Fruit fly (Drosophila melanogaster) whole organism, embryonic: ENCODE data around the gene CG15543.

ENCODE experiments used
- BtbVII ChIP-seq: fragments of 200-800 bp; sonication (Bioruptor generic); optimal IDR thresholded peaks from 3 replicates; lab custom pipeline; 2017; ENCODE audit warnings: missing biosample characterization, mild to moderate bottlenecking, missing genetic modification characterization
- C15 ChIP-seq: fragments of 200-800 bp; sonication (Bioruptor generic); IDR thresholded peaks from 3 replicates; pipeline ENCODE4 v1.3.6; 2022; ENCODE audit warnings: missing biosample characterization, missing genetic modification characterization
- CG10267 ChIP-seq: fragments of 200-800 bp; sonication (Bioruptor generic); optimal IDR thresholded peaks from 2 replicates; lab custom pipeline; 2018; ENCODE audit warnings: missing biosample characterization, mild to moderate bottlenecking, missing genetic modification characterization, moderate library complexity
- CG10366 ChIP-seq: fragments of 200-800 bp; sonication (Bioruptor generic); IDR thresholded peaks from 2 replicates; pipeline ENCODE4 v1.3.6; 2022; ENCODE audit warnings: missing biosample characterization, missing genetic modification characterization
- CG11504 ChIP-seq: fragments of 200-800 bp; sonication (Bioruptor generic); optimal IDR thresholded peaks from 3 replicates; lab custom pipeline; 2019; ENCODE audit warnings: missing biosample characterization, mild to moderate bottlenecking, missing genetic modification characterization, moderate library complexity
- CG14965 ChIP-seq: fragments of 200-800 bp; sonication (Bioruptor generic); optimal IDR thresholded peaks from 2 replicates; lab custom pipeline; 2016; ENCODE audit warnings: missing biosample characterization, missing genetic modification characterization, borderline replicate concordance
- CG1529 ChIP-seq: fragments of 200-800 bp; sonication (Bioruptor generic); optimal IDR thresholded peaks from 3 replicates; lab custom pipeline; 2018; ENCODE audit warnings: missing biosample characterization, missing genetic modification characterization
- CG17186 ChIP-seq: fragments of 200-800 bp; sonication (Bioruptor generic); optimal IDR thresholded peaks from 3 replicates; lab custom pipeline; 2017; ENCODE audit warnings: missing biosample characterization, missing genetic modification reagents, missing genetic modification characterization
- CG17361 ChIP-seq: fragments of 200-800 bp; sonication (Bioruptor generic); IDR thresholded peaks from 3 replicates; pipeline ENCODE4 v1.3.6; 2022; ENCODE audit warnings: missing biosample characterization, missing genetic modification characterization
- CG17385 ChIP-seq: fragments of 200-800 bp; sonication (Bioruptor generic); optimal IDR thresholded peaks from 3 replicates; lab custom pipeline; 2018; ENCODE audit warnings: missing biosample characterization, mild to moderate bottlenecking, missing genetic modification characterization
- CG18619 ChIP-seq: fragments of 200-800 bp; sonication (Bioruptor generic); optimal IDR thresholded peaks from 3 replicates; lab custom pipeline; 2017; ENCODE audit warnings: missing biosample characterization, mild to moderate bottlenecking, missing genetic modification characterization
- CG31365 ChIP-seq: fragments of 200-800 bp; sonication (Bioruptor generic); optimal IDR thresholded peaks from 2 replicates; lab custom pipeline; 2018; ENCODE audit warnings: missing biosample characterization, mild to moderate bottlenecking, missing genetic modification characterization
- CG3407 ChIP-seq: fragments of 200-800 bp; sonication (Bioruptor generic); optimal IDR thresholded peaks from 2 replicates; lab custom pipeline; 2018; ENCODE audit warnings: missing biosample characterization, mild to moderate bottlenecking, missing genetic modification characterization
- CG4282 ChIP-seq: fragments of 200-800 bp; sonication (Bioruptor generic); optimal IDR thresholded peaks from 2 replicates; lab custom pipeline; 2016; ENCODE audit warnings: missing biosample characterization, missing genetic modification characterization
- CG4424 ChIP-seq: fragments of 200-800 bp; sonication (Bioruptor generic); optimal IDR thresholded peaks from 3 replicates; lab custom pipeline; 2016; ENCODE audit warnings: missing biosample characterization, missing genetic modification characterization
- CG6654 ChIP-seq: fragments of 200-800 bp; sonication (Bioruptor generic); optimal IDR thresholded peaks from 2 replicates; lab custom pipeline; 2017; ENCODE audit warnings: missing biosample characterization, mild to moderate bottlenecking, missing genetic modification characterization
- CG6689 ChIP-seq: fragments of 200-800 bp; sonication (Bioruptor generic); IDR thresholded peaks from 2 replicates; pipeline ENCODE4 v1.3.6; 2022; ENCODE audit warnings: missing biosample characterization, missing genetic modification characterization
- CG6791 ChIP-seq: fragments of 200-800 bp; sonication (Bioruptor generic); IDR thresholded peaks from 3 replicates; pipeline ENCODE4 v1.3.6; 2022; ENCODE audit warnings: missing biosample characterization, missing genetic modification characterization; ENCODE audit not compliant: partially characterized antibody
- CG7271 ChIP-seq: fragments of 200-800 bp; sonication (Bioruptor generic); optimal IDR thresholded peaks from 2 replicates; lab custom pipeline; 2018; ENCODE audit warnings: missing biosample characterization, mild to moderate bottlenecking, missing genetic modification characterization, moderate library complexity
- CG7556 ChIP-seq: fragments of 200-800 bp; sonication (Bioruptor generic); optimal IDR thresholded peaks from 2 replicates; lab custom pipeline; 2017; ENCODE audit warnings: missing biosample characterization, mild to moderate bottlenecking, missing genetic modification characterization
- CG8359 ChIP-seq: fragments of 200-800 bp; sonication (Bioruptor generic); optimal IDR thresholded peaks from 2 replicates; lab custom pipeline; 2017; ENCODE audit warnings: missing biosample characterization, mild to moderate bottlenecking, missing genetic modification characterization, borderline replicate concordance
- CG9215 ChIP-seq: fragments of 200-800 bp; sonication (Bioruptor generic); IDR thresholded peaks from 2 replicates; pipeline ENCODE4 v1.3.6; 2022; ENCODE audit warnings: missing biosample characterization, missing genetic modification characterization
- CG9727 ChIP-seq: fragments of 200-800 bp; sonication (Bioruptor generic); optimal IDR thresholded peaks from 3 replicates; lab custom pipeline; 2017; ENCODE audit warnings: missing biosample characterization, mild to moderate bottlenecking, missing genetic modification characterization
- D19B ChIP-seq: fragments of 200-800 bp; sonication (Bioruptor generic); optimal IDR thresholded peaks from 2 replicates; lab custom pipeline; 2017; ENCODE audit warnings: missing biosample characterization, mild to moderate bottlenecking, missing genetic modification characterization
- Ets65A ChIP-seq: fragments of 200-800 bp; sonication (Bioruptor generic); peaks from one replicate; lab custom pipeline; 2016; ENCODE audit warnings: missing biosample characterization, missing genetic modification characterization
- HHEX ChIP-seq: fragments of 200-800 bp; sonication (Bioruptor generic); optimal IDR thresholded peaks from 3 replicates; lab custom pipeline; 2017; ENCODE audit warnings: missing biosample characterization, mild to moderate bottlenecking, missing genetic modification characterization, missing genetic modification reagents
- HLHmδ ChIP-seq: fragments of 200-800 bp; sonication (Bioruptor generic); optimal IDR thresholded peaks from 2 replicates; lab custom pipeline; 2018; ENCODE audit warnings: missing biosample characterization, mild to moderate bottlenecking, missing genetic modification characterization, moderate library complexity
- Hr3 ChIP-seq: fragments of 200-800 bp; sonication (Bioruptor generic); optimal IDR thresholded peaks from 3 replicates; lab custom pipeline; 2016; ENCODE audit warnings: missing biosample characterization, missing genetic modification characterization
- Lpt ChIP-seq: fragments of >200 bp; optimal IDR thresholded peaks from 2 replicates; lab custom pipeline; 2018; ENCODE audit warnings: missing biosample characterization, missing genetic modification characterization
- MESR4 ChIP-seq: fragments of 200-800 bp; sonication (Bioruptor generic); optimal IDR thresholded peaks from 2 replicates; lab custom pipeline; 2018; ENCODE audit warnings: missing biosample characterization, mild to moderate bottlenecking, missing genetic modification characterization, moderate library complexity
- Mrtf ChIP-seq: fragments of 200-800 bp; sonication (Bioruptor generic); IDR thresholded peaks from 3 replicates; pipeline ENCODE4 v1.3.6; 2022; ENCODE audit warnings: missing biosample characterization, missing genetic modification characterization
- Nf-YA ChIP-seq: fragments of 200-800 bp; sonication (Bioruptor generic); IDR thresholded peaks from 2 replicates; pipeline ENCODE4 v1.3.6; 2022; ENCODE audit warnings: missing biosample characterization, missing genetic modification characterization
- abd-A ChIP-seq: fragments of 200-800 bp; sonication (Bioruptor generic); optimal IDR thresholded peaks from 3 replicates; lab custom pipeline; 2019; ENCODE audit warnings: missing biosample characterization, mild to moderate bottlenecking, missing genetic modification characterization, moderate library complexity
- az2 ChIP-seq: fragments of 200-800 bp; sonication (Bioruptor generic); optimal IDR thresholded peaks from 3 replicates; lab custom pipeline; 2016; ENCODE audit warnings: missing biosample characterization, missing genetic modification characterization
- chif ChIP-seq, 2 experiments: fragments of 200-800 bp; sonication (Bioruptor generic); optimal IDR thresholded peaks; 3 replicates each; lab custom pipeline; 2016; ENCODE audit warnings: missing biosample characterization in 2 of 2, missing genetic modification characterization in 2 of 2
- croc ChIP-seq: fragments of 200-800 bp; sonication (Bioruptor generic); conservative IDR thresholded peaks from 3 replicates; pipeline ENCODE4 v1.3.6; 2022; ENCODE audit warnings: missing biosample characterization, missing genetic modification characterization
- disco-r ChIP-seq: fragments of 200-800 bp; sonication (Bioruptor generic); optimal IDR thresholded peaks from 2 replicates; lab custom pipeline; 2016; ENCODE audit warnings: missing biosample characterization, missing genetic modification characterization
- fd102C ChIP-seq: fragments of 200-800 bp; sonication (Bioruptor generic); optimal IDR thresholded peaks from 2 replicates; lab custom pipeline; 2018; ENCODE audit warnings: missing biosample characterization, mild to moderate bottlenecking, missing genetic modification characterization, moderate library complexity
- gfzf ChIP-seq: fragments of 200-800 bp; sonication (Bioruptor generic); optimal IDR thresholded peaks from 2 replicates; lab custom pipeline; 2016; ENCODE audit warnings: missing biosample characterization, mild to moderate bottlenecking, missing genetic modification characterization, moderate library complexity
- gro ChIP-seq: fragments of 200-800 bp; sonication (Bioruptor generic); optimal IDR thresholded peaks from 2 replicates; lab custom pipeline; 2016; ENCODE audit warnings: missing biosample characterization, missing genetic modification characterization
- kay ChIP-seq: fragments of 200-800 bp; sonication (Bioruptor generic); optimal IDR thresholded peaks from 2 replicates; lab custom pipeline; 2016; ENCODE audit warnings: missing biosample characterization, missing genetic modification characterization
- knrl ChIP-seq: fragments of 200-800 bp; sonication (Bioruptor generic); IDR thresholded peaks from 3 replicates; pipeline ENCODE4 v1.3.6; 2022; ENCODE audit warnings: missing biosample characterization, missing genetic modification characterization; ENCODE audit not compliant: partially characterized antibody
- nom ChIP-seq: fragments of 200-800 bp; sonication (Bioruptor generic); optimal IDR thresholded peaks from 2 replicates; lab custom pipeline; 2017; ENCODE audit warnings: missing biosample characterization, missing genetic modification characterization, mild to moderate bottlenecking, moderate library complexity, missing genetic modification reagents
- pan ChIP-seq, 4 experiments: fragments of >200 bp in 3 of 4; fragments of 200-800 bp in 1 of 4; sonication (Bioruptor generic) in 1 of 4; optimal IDR thresholded peaks in 3 of 4; IDR thresholded peaks in 1 of 4; 2 replicates each; pipeline versions ENCODE4 v1.3.6 to Lab custom; 2017 to 2022; ENCODE audit warnings: missing biosample characterization in 2 of 4, missing genetic modification characterization in 2 of 4, mixed read lengths in 1 of 4
- sob ChIP-seq: fragments of 200-800 bp; sonication (Bioruptor generic); IDR thresholded peaks from 2 replicates; pipeline ENCODE4 v1.3.6; 2022; ENCODE audit warnings: missing biosample characterization, missing genetic modification characterization
- ssp ChIP-seq: fragments of 200-800 bp; sonication (Bioruptor generic); IDR thresholded peaks from 2 replicates; pipeline ENCODE4 v1.3.6; 2022; ENCODE audit warnings: missing biosample characterization, missing genetic modification characterization
- tx ChIP-seq: fragments of 200-800 bp; sonication (Bioruptor generic); optimal IDR thresholded peaks from 2 replicates; lab custom pipeline; 2016; ENCODE audit warnings: missing biosample characterization, missing genetic modification characterization
- usp ChIP-seq: fragments of >200 bp; optimal IDR thresholded peaks from 2 replicates; lab custom pipeline; 2017; ENCODE audit warnings: missing biosample characterization, missing genetic modification characterization
- vfl ChIP-seq: fragments of 200-800 bp; sonication (Bioruptor generic); optimal IDR thresholded peaks from 2 replicates; lab custom pipeline; 2016; ENCODE audit warnings: missing biosample characterization, missing genetic modification characterization
- zen ChIP-seq: fragments of 200-800 bp; sonication (Bioruptor generic); optimal IDR thresholded peaks from 3 replicates; lab custom pipeline; 2018; ENCODE audit warnings: missing biosample characterization, mild to moderate bottlenecking, missing genetic modification characterization, moderate library complexity

The CG15543 gene

dm6 chr3R:30761140-30761539 is 18.5 kb downstream of the CG15543 start (continued):
- TF ChIP-seq CG9727 (GFP tag; lab: Kevin White, UChicago) (peak; percentile 63), CG6689 (peak; percentile 53; the same call in 1 of the 2 replicates), HHEX (GFP tag; lab: Kevin White, UChicago) (peak; percentile 10), Lpt (GFP tag; lab: Kevin White, UChicago) (no peak), zen (tag; lab: Kevin White, UChicago) (peak; percentile 52), CG31365 (tag; lab: Kevin White, UChicago) (no peak), CG17385 (peak; percentile 47), Nf-YA (GFP tag; lab: Robert Waterston, UW) (no peak), CG10267 (tag; lab: Kevin White, UChicago) (peak; percentile 68), nom (GFP tag; lab: Kevin White, UChicago) (no peak), Mrtf (GFP tag; lab: Robert Waterston, UW) (no peak), croc (GFP tag; lab: Robert Waterston, UW) (peak; percentile 62; the same call in 2 of the 3 replicates), C15 (no peak), CG17361 (GFP tag; lab: Robert Waterston, UW) (peak; percentile 62; the same call in 2 of the 3 replicates), CG9215 (GFP tag; lab: Robert Waterston, UW) (no peak), ssp (GFP tag; lab: Robert Waterston, UW) (no peak), Hr3 (GFP tag; lab: Kevin White, UChicago) (peak; percentile 15), CG6791 (GFP tag; lab: Robert Waterston, UW) (no peak), CG1529 (GFP tag; lab: Kevin White, UChicago) (peak; percentile 33), CG17186 (no peak), fd102C (GFP tag; lab: Kevin White, UChicago) (no peak), BtbVII (no peak), MESR4 (GFP tag; lab: Kevin White, UChicago) (no peak), CG18619 (GFP tag; lab: Kevin White, UChicago) (no peak), disco-r (GFP tag; lab: Kevin White, UChicago) (no peak), vfl (no peak), kay (no peak), HLHmδ (GFP tag; lab: Kevin White, UChicago) (no peak), CG10366 (GFP tag; lab: Robert Waterston, UW) (no peak; the same call in 1 of the 2 replicates), usp (no peak), CG4424 (GFP tag; lab: Kevin White, UChicago) (peak; percentile 70), CG4282 (peak; percentile 69), az2 (GFP tag; lab: Kevin White, UChicago) (peak; percentile 26), tx (GFP tag; lab: Kevin White, UChicago) (peak; percentile 14), gfzf (GFP tag; lab: Kevin White, UChicago) (no peak), CG14965 (GFP tag; lab: Kevin White, UChicago) (no peak), D19B (no peak), CG3407 (GFP tag; lab: Kevin White, UChicago) (peak; percentile 37), CG11504 (tag; lab: Kevin White, UChicago) (peak; percentile 68), CG6654 (GFP tag; lab: Kevin White, UChicago) (peak; percentile 20), abd-A (tag; lab: Kevin White, UChicago) (no peak), chif (GFP tag; optimal IDR thresholded peaks at IDR 0.05; lab: Kevin White, UChicago) (peak; percentile 39 to 69), gro (no peak), CG7556 (GFP tag; lab: Kevin White, UChicago) (peak; percentile 62), CG8359 (GFP tag; lab: Kevin White, UChicago) (peak; percentile 49), knrl (GFP tag; lab: Robert Waterston, UW) (no peak; the same call in 2 of the 3 replicates), pan (optimal IDR thresholded peaks at IDR 0.05; lab: Kevin White, UChicago) (no peak), pan (GFP tag; optimal IDR thresholded peaks at IDR 0.05 in 1 of 2, IDR thresholded peaks at IDR 0.05 in 1 of 2) (peak in 1 of 2 experiments; percentile 33), sob (GFP tag; lab: Robert Waterston, UW) (0 out of 2 replicates have a peak, but pooled peaks have one; percentile 17), CG7271 (peak; percentile 46), Ets65A (GFP tag; lab: Kevin White, UChicago) (no peak)
